Fruit fly (Drosophila melanogaster) whole organism, embryonic: ENCODE data around the gene Rtnl1.

ENCODE experiments used
- ATbp ChIP-seq: fragments of 200-800 bp; sonication (Bioruptor generic); optimal IDR thresholded peaks from 2 replicates; lab custom pipeline; 2017; ENCODE audit warnings: missing biosample characterization, mild to moderate bottlenecking, missing genetic modification characterization, missing genetic modification reagents
- Bgb ChIP-seq: fragments of 200-800 bp; sonication (Bioruptor generic); IDR thresholded peaks from 2 replicates; pipeline ENCODE4 v1.3.6; 2022; ENCODE audit warnings: missing biosample characterization, missing genetic modification characterization; ENCODE audit not compliant: partially characterized antibody
- CG10274 ChIP-seq: fragments of 200-800 bp; sonication (Bioruptor generic); optimal IDR thresholded peaks from 3 replicates; lab custom pipeline; 2017; ENCODE audit warnings: missing biosample characterization, mild to moderate bottlenecking, missing genetic modification characterization
- CG10366 ChIP-seq: fragments of 200-800 bp; sonication (Bioruptor generic); IDR thresholded peaks from 2 replicates; pipeline ENCODE4 v1.3.6; 2022; ENCODE audit warnings: missing biosample characterization, missing genetic modification characterization
- CG10543 ChIP-seq: fragments of 200-800 bp; sonication (Bioruptor generic); optimal IDR thresholded peaks from 3 replicates; lab custom pipeline; 2017; ENCODE audit warnings: missing biosample characterization, mild to moderate bottlenecking, missing genetic modification characterization, moderate library complexity
- CG11504 ChIP-seq: fragments of 200-800 bp; sonication (Bioruptor generic); optimal IDR thresholded peaks from 3 replicates; lab custom pipeline; 2019; ENCODE audit warnings: missing biosample characterization, mild to moderate bottlenecking, missing genetic modification characterization, moderate library complexity
- CG12219 ChIP-seq: fragments of 200-800 bp; sonication (Bioruptor generic); optimal IDR thresholded peaks from 3 replicates; lab custom pipeline; 2018; ENCODE audit warnings: missing biosample characterization, mild to moderate bottlenecking, missing genetic modification characterization
- CG12236 ChIP-seq: fragments of 200-800 bp; sonication (Bioruptor generic); optimal IDR thresholded peaks from 2 replicates; lab custom pipeline; 2016; ENCODE audit warnings: missing biosample characterization, missing genetic modification characterization
- CG12744 ChIP-seq: fragments of 200-800 bp; sonication (Bioruptor generic); optimal IDR thresholded peaks from 2 replicates; lab custom pipeline; 2016; ENCODE audit warnings: missing biosample characterization, missing genetic modification characterization
- CG12942 ChIP-seq: fragments of 200-800 bp; sonication (Bioruptor generic); optimal IDR thresholded peaks from 3 replicates; lab custom pipeline; 2016; ENCODE audit warnings: missing biosample characterization, missing genetic modification characterization
- CG13287 ChIP-seq: fragments of 200-800 bp; sonication (Bioruptor generic); IDR thresholded peaks from 2 replicates; pipeline ENCODE4 v1.3.6; 2022; ENCODE audit warnings: missing biosample characterization, missing genetic modification characterization; ENCODE audit not compliant: partially characterized antibody
- CG14860 ChIP-seq: fragments of 200-800 bp; sonication (Bioruptor generic); IDR thresholded peaks from 3 replicates; pipeline ENCODE4 v1.3.6; 2022; ENCODE audit warnings: missing biosample characterization, missing genetic modification characterization; ENCODE audit not compliant: partially characterized antibody
- CG17328 ChIP-seq: fragments of 200-800 bp; sonication (Bioruptor generic); IDR thresholded peaks from 2 replicates; pipeline ENCODE4 v1.3.6; 2022; ENCODE audit warnings: missing biosample characterization, missing genetic modification characterization
- CG3407 ChIP-seq: fragments of 200-800 bp; sonication (Bioruptor generic); optimal IDR thresholded peaks from 2 replicates; lab custom pipeline; 2018; ENCODE audit warnings: missing biosample characterization, mild to moderate bottlenecking, missing genetic modification characterization
- CG4707 ChIP-seq: fragments of 200-800 bp; sonication (Bioruptor generic); optimal IDR thresholded peaks from 2 replicates; lab custom pipeline; 2018; ENCODE audit warnings: missing biosample characterization, mild to moderate bottlenecking, missing genetic modification characterization, moderate library complexity
- CG4820 ChIP-seq: fragments of 200-800 bp; sonication (Bioruptor generic); optimal IDR thresholded peaks from 3 replicates; lab custom pipeline; 2016; ENCODE audit warnings: missing biosample characterization, missing genetic modification characterization
- CG8290 ChIP-seq, 3 experiments: fragments of 200-800 bp; sonication (Bioruptor generic); optimal IDR thresholded peaks; 2 replicates each; lab custom pipeline; 2016 to 2019; ENCODE audit warnings: missing biosample characterization in 3 of 3, missing genetic modification characterization in 3 of 3, mild to moderate bottlenecking in 2 of 3, moderate library complexity in 1 of 3
- Camta ChIP-seq: fragments of 200-800 bp; sonication (Bioruptor generic); optimal IDR thresholded peaks from 2 replicates; lab custom pipeline; 2016; ENCODE audit warnings: missing biosample characterization, missing genetic modification characterization
- Fer1 ChIP-seq: fragments of 200-800 bp; sonication (Bioruptor generic); optimal IDR thresholded peaks from 2 replicates; lab custom pipeline; 2017; ENCODE audit warnings: missing biosample characterization, mild to moderate bottlenecking, missing genetic modification characterization
- GATAe ChIP-seq: fragments of 200-800 bp; sonication (Bioruptor generic); conservative IDR thresholded peaks from 2 replicates; pipeline ENCODE4 v1.3.6; 2022; ENCODE audit warnings: missing biosample characterization, missing genetic modification characterization
- H15 ChIP-seq: fragments of 200-800 bp; sonication (Bioruptor generic); IDR thresholded peaks from 3 replicates; pipeline ENCODE4 v1.3.6; 2022; ENCODE audit warnings: missing biosample characterization, missing genetic modification characterization
- Hr39 ChIP-seq: fragments of >200 bp; optimal IDR thresholded peaks from 2 replicates; lab custom pipeline; 2017
- Lhr ChIP-seq: fragments of 200-800 bp; sonication (Bioruptor generic); optimal IDR thresholded peaks from 3 replicates; lab custom pipeline; 2017; ENCODE audit warnings: mild to moderate bottlenecking, missing biosample characterization, missing genetic modification reagents, missing genetic modification characterization
- MBD-R2 ChIP-seq: fragments of 200-800 bp; sonication (Bioruptor generic); IDR thresholded peaks from 2 replicates; pipeline ENCODE4 v1.3.6; 2022; ENCODE audit warnings: missing biosample characterization, missing genetic modification characterization
- Pdp1 ChIP-seq, 2 experiments: fragments of 200-800 bp; sonication (Bioruptor generic); optimal IDR thresholded peaks; 3 replicates each; lab custom pipeline; 2016; ENCODE audit warnings: missing biosample characterization in 2 of 2, missing genetic modification characterization in 2 of 2, mild to moderate bottlenecking in 1 of 2, moderate library complexity in 1 of 2
- Sin3A ChIP-seq: fragments of >200 bp; optimal IDR thresholded peaks from 2 replicates; lab custom pipeline; 2018
- Sox102F ChIP-seq: fragments of 200-800 bp; sonication (Bioruptor generic); optimal IDR thresholded peaks from 2 replicates; lab custom pipeline; 2018; ENCODE audit warnings: missing biosample characterization, mild to moderate bottlenecking, missing genetic modification characterization, moderate library complexity
- amos ChIP-seq: fragments of 200-800 bp; sonication (Bioruptor generic); IDR thresholded peaks from 2 replicates; pipeline ENCODE4 v1.3.6; 2022; ENCODE audit warnings: missing biosample characterization, missing genetic modification characterization; ENCODE audit not compliant: partially characterized antibody
- cg ChIP-seq: fragments of 200-800 bp; sonication (Bioruptor generic); optimal IDR thresholded peaks from 3 replicates; lab custom pipeline; 2019; ENCODE audit warnings: missing biosample characterization, mild to moderate bottlenecking, missing genetic modification characterization, moderate library complexity
- cwo ChIP-seq: fragments of 200-800 bp; sonication (Bioruptor generic); optimal IDR thresholded peaks from 3 replicates; lab custom pipeline; 2017; ENCODE audit warnings: missing biosample characterization, missing genetic modification characterization, mild to moderate bottlenecking, moderate library complexity, missing genetic modification reagents
- dpn ChIP-seq, 2 experiments: fragments of 200-800 bp; sonication (Bioruptor generic); optimal IDR thresholded peaks; 3 replicates each; lab custom pipeline; 2016; ENCODE audit warnings: missing biosample characterization in 2 of 2, missing genetic modification characterization in 2 of 2
- fd96Cb ChIP-seq: fragments of 200-800 bp; sonication (Bioruptor generic); optimal IDR thresholded peaks from 2 replicates; lab custom pipeline; 2018; ENCODE audit warnings: missing biosample characterization, mild to moderate bottlenecking, missing genetic modification characterization, moderate library complexity
- fru ChIP-seq: fragments of >200 bp; optimal IDR thresholded peaks from 2 replicates; lab custom pipeline; 2017
- grn ChIP-seq: fragments of 200-800 bp; sonication (Bioruptor generic); optimal IDR thresholded peaks from 3 replicates; lab custom pipeline; 2017; ENCODE audit warnings: missing biosample characterization, missing genetic modification characterization
- gsb ChIP-seq: fragments of 200-800 bp; sonication (Bioruptor generic); IDR thresholded peaks from 2 replicates; pipeline ENCODE4 v1.3.6; 2022; ENCODE audit warnings: missing biosample characterization, missing genetic modification characterization
- gt ChIP-seq: fragments of 200-800 bp; sonication (Bioruptor generic); IDR thresholded peaks from 2 replicates; pipeline ENCODE4 v1.3.6; 2022; ENCODE audit warnings: missing biosample characterization, missing genetic modification characterization
- h ChIP-seq: fragments of >200 bp; optimal IDR thresholded peaks from 2 replicates; lab custom pipeline; 2017
- hb ChIP-seq: fragments of 200-800 bp; sonication (Bioruptor generic); IDR thresholded peaks from 3 replicates; pipeline ENCODE4 v1.3.6; 2022; ENCODE audit warnings: missing biosample characterization, missing genetic modification characterization; ENCODE audit not compliant: partially characterized antibody
- jing ChIP-seq: fragments of 200-800 bp; sonication (Bioruptor generic); optimal IDR thresholded peaks from 2 replicates; lab custom pipeline; 2018; ENCODE audit warnings: missing biosample characterization, mild to moderate bottlenecking, missing genetic modification characterization
- nerfin-2 ChIP-seq: fragments of 200-800 bp; sonication (Bioruptor generic); IDR thresholded peaks from 2 replicates; pipeline ENCODE4 v1.3.6; 2022; ENCODE audit warnings: missing biosample characterization, missing genetic modification characterization; ENCODE audit not compliant: partially characterized antibody
- nmo ChIP-seq: fragments of 200-800 bp; sonication (Bioruptor generic); optimal IDR thresholded peaks from 2 replicates; lab custom pipeline; 2018; ENCODE audit warnings: missing biosample characterization, mild to moderate bottlenecking, missing genetic modification characterization, moderate library complexity
- onecut ChIP-seq: fragments of 200-800 bp; sonication (Bioruptor generic); IDR thresholded peaks from 2 replicates; pipeline ENCODE4 v1.3.6; 2022; ENCODE audit warnings: missing biosample characterization, missing genetic modification characterization
- pan ChIP-seq, 4 experiments: fragments of >200 bp in 3 of 4; fragments of 200-800 bp in 1 of 4; sonication (Bioruptor generic) in 1 of 4; optimal IDR thresholded peaks in 3 of 4; IDR thresholded peaks in 1 of 4; 2 replicates each; pipeline versions ENCODE4 v1.3.6 to Lab custom; 2017 to 2022; ENCODE audit warnings: missing biosample characterization in 2 of 4, missing genetic modification characterization in 2 of 4, mixed read lengths in 1 of 4
- phol ChIP-seq: fragments of 200-800 bp; sonication (Bioruptor generic); optimal IDR thresholded peaks from 3 replicates; lab custom pipeline; 2018; ENCODE audit warnings: missing biosample characterization, mild to moderate bottlenecking, missing genetic modification characterization, moderate library complexity
- sisA ChIP-seq: fragments of 200-800 bp; sonication (Bioruptor generic); IDR thresholded peaks from 2 replicates; pipeline ENCODE4 v1.3.6; 2022; ENCODE audit warnings: missing biosample characterization, missing genetic modification characterization
- ssp ChIP-seq: fragments of 200-800 bp; sonication (Bioruptor generic); IDR thresholded peaks from 2 replicates; pipeline ENCODE4 v1.3.6; 2022; ENCODE audit warnings: missing biosample characterization, missing genetic modification characterization
- wor ChIP-seq: fragments of 200-800 bp; sonication (Bioruptor generic); IDR thresholded peaks from 2 replicates; pipeline ENCODE4 v1.3.6; 2022; ENCODE audit warnings: missing biosample characterization, missing genetic modification characterization
- zen ChIP-seq: fragments of 200-800 bp; sonication (Bioruptor generic); optimal IDR thresholded peaks from 3 replicates; lab custom pipeline; 2018; ENCODE audit warnings: missing biosample characterization, mild to moderate bottlenecking, missing genetic modification characterization, moderate library complexity
- zf30C ChIP-seq: fragments of 200-800 bp; sonication (Bioruptor generic); optimal IDR thresholded peaks from 3 replicates; lab custom pipeline; 2018; ENCODE audit warnings: missing biosample characterization, mild to moderate bottlenecking, missing genetic modification characterization

Rtnl1 gene

dm6 chr2L:5043495-5044146 is 34.1 kb upstream of the Rtnl1 start (continued):
- no peak for TF ChIP-seq CG12219 (GFP tag; lab: Kevin White, UChicago)
- TF ChIP-seq Hr39 = peak; percentile 93
- no peak for TF ChIP-seq CG12236 (GFP tag; lab: Kevin White, UChicago)
- TF ChIP-seq CG13287 (GFP tag; lab: Robert Waterston, UW) = no peak
- TF ChIP-seq nerfin-2 = no peak
- TF ChIP-seq CG8290 (GFP tag; optimal IDR thresholded peaks at IDR 0.05; lab: Kevin White, UChicago) = no peak
- TF ChIP-seq CG8290 (tag; optimal IDR thresholded peaks at IDR 0.05; lab: Kevin White, UChicago) = peak in 1 of 2 experiments; percentile 73
- no peak for TF ChIP-seq Camta (GFP tag; lab: Kevin White, UChicago)
- TF ChIP-seq gsb (GFP tag; lab: Robert Waterston, UW) = peak; percentile 50
- no peak for TF ChIP-seq onecut (GFP tag; lab: Robert Waterston, UW)
- peak; percentile 32; the same call in 1 of the 2 replicates for TF ChIP-seq CG10366 (GFP tag; lab: Robert Waterston, UW)
- TF ChIP-seq CG10274 = no peak
- TF ChIP-seq CG4820 (GFP tag; lab: Kevin White, UChicago) = peak; percentile 32
- 0 out of 2 replicates have a peak, but pooled peaks have one; percentile 42 for TF ChIP-seq CG17328 (GFP tag; lab: Robert Waterston, UW)
- no peak for TF ChIP-seq cwo (GFP tag; lab: Kevin White, UChicago)
- no peak for TF ChIP-seq pan (optimal IDR thresholded peaks at IDR 0.05; lab: Kevin White, UChicago)
- TF ChIP-seq pan (GFP tag; optimal IDR thresholded peaks at IDR 0.05 in 1 of 2, IDR thresholded peaks at IDR 0.05 in 1 of 2) = peak in 1 of 2 experiments; percentile 62
- no peak for TF ChIP-seq CG3407
- no peak for TF ChIP-seq Lhr (GFP tag; lab: Kevin White, UChicago)
- TF ChIP-seq CG4707 (GFP tag; lab: Kevin White, UChicago) = no peak
- peak; percentile 34 for TF ChIP-seq phol (tag; lab: Kevin White, UChicago)
- TF ChIP-seq CG10543 (GFP tag; lab: Kevin White, UChicago) = no peak
- TF ChIP-seq Pdp1 (GFP tag; optimal IDR thresholded peaks at IDR 0.05; lab: Kevin White, UChicago) = peak in 1 of 2 experiments; percentile 32
- peak; percentile 37 for TF ChIP-seq ATbp (GFP tag; lab: Kevin White, UChicago)
- TF ChIP-seq CG11504 (tag; lab: Kevin White, UChicago) = peak; percentile 49
- peak in 1 of 2 experiments; percentile 62 for TF ChIP-seq dpn (GFP tag; optimal IDR thresholded peaks at IDR 0.05; lab: Kevin White, UChicago)
- TF ChIP-seq sisA (GFP tag; lab: Robert Waterston, UW) = peak; percentile 69
- TF ChIP-seq MBD-R2 (GFP tag; lab: Robert Waterston, UW) = peak; percentile 24; the same call in 1 of the 2 replicates
- TF ChIP-seq Bgb (GFP tag; lab: Robert Waterston, UW) = no peak
- TF ChIP-seq amos (GFP tag; lab: Robert Waterston, UW) = no peak
- TF ChIP-seq ssp (GFP tag; lab: Robert Waterston, UW) = no peak
- TF ChIP-seq CG14860 (GFP tag; lab: Robert Waterston, UW) = 0 out of 3 replicates have a peak, but pooled peaks have one; percentile 1
- TF ChIP-seq grn = no peak
- TF ChIP-seq Fer1 (GFP tag; lab: Kevin White, UChicago) = peak; percentile 17
- TF ChIP-seq cg (GFP tag; lab: Kevin White, UChicago) = peak; percentile 87
- peak; percentile 27 for TF ChIP-seq nmo (GFP tag; lab: Kevin White, UChicago)
- no peak for TF ChIP-seq H15 (GFP tag; lab: Robert Waterston, UW)
- peak; percentile 31 for TF ChIP-seq CG12942 (GFP tag; lab: Kevin White, UChicago)
- no peak for TF ChIP-seq fru
- TF ChIP-seq Sin3A (lab: Kevin White, UChicago) = no peak
- TF ChIP-seq h = no peak
- TF ChIP-seq CG12744 (GFP tag; lab: Kevin White, UChicago) = no peak
- peak; percentile 54 for TF ChIP-seq Sox102F (GFP tag; lab: Kevin White, UChicago)
- TF ChIP-seq hb = no peak
- no peak for TF ChIP-seq jing
- TF ChIP-seq GATAe (GFP tag; lab: Robert Waterston, UW) = no peak
- no peak for TF ChIP-seq gt
- TF ChIP-seq zf30C (GFP tag; lab: Kevin White, UChicago) = no peak
- no peak for TF ChIP-seq wor (GFP tag; lab: Robert Waterston, UW)
- TF ChIP-seq zen = no peak
- peak; percentile 31 for TF ChIP-seq fd96Cb (tag; lab: Kevin White, UChicago)
